ENCODE assay signal across 5 worm cellular contexts in the genomic region with DNA sequence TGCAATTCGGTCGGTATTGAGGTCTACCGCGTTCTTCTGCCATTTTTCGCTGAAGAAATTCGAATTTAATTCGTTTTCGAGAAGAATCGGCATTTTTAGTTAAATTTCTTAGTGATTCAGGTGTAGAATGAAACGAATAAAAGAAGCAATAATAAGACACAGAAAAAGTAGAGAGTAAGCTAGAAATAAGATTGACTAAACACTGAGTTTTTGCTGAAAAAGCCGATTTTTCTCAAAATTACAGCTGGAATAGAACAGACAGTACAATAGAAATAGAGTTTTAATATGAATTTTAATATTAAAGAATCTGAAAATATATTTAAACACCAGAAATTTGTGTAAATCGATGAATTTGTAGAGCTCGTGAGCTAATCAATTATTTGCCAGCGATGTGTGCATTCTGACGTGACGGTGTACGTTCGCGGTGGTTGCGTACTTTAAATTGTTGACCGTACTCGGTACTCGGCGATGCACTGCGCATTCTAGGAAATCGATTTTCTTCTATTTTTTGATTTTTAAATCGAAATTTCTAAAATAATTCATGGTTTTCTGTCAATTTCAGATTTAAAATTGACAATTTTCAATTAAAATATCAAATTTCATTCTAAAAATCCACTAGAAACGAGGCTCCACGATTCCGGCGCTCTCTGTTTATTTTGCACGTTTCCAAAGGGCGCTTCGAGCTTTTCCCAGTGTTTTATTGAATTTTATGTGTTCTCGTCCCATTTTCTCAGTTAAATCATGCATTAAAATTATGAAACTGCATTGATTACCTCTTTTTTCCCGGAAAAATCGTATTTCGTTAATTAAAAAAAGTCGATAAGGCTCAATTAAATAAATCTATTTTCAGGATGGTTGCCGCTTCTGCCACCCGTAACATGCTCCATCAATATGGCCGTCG.
A peak's percentile ranks its signal among the peaks of the same experiment; 100 is the strongest.
TF ChIP-seq lines count a peak whose summit lies in the region.

A gene (minus strand): TSS at position 51 of the 901 bp plus-strand sequence.
A gene (plus strand): TSS at position 851 of the 901 bp plus-strand sequence.

TF ChIP-seq in whole organism, L1 larva, 84 proteins besides CTCF, POLR2A, EP300 and RAD21 (continues in another document):
- TF ChIP-seq nhr-90 (tag; optimal IDR thresholded peaks at IDR 0.05; lab: Kevin White, UChicago; ENCODE audit: poor library complexity) (peak; percentile 46), dsc-1 (tag; optimal IDR thresholded peaks at IDR 0.05; lab: Kevin White, UChicago) (peak; percentile 64), efl-1 (optimal IDR thresholded peaks at IDR 0.05; lab: Kevin White, UChicago) (peak; percentile 53 to 59), efl-1 (GFP tag; optimal IDR thresholded peaks at IDR 0.05 in 1 of 2; lab: Kevin White, UChicago) (peak; percentile 55 to 90), unc-98 (GFP tag; IDR thresholded peaks at IDR 0.05; lab: Robert Waterston, UW) (0 out of 2 replicates have a peak, but pooled peaks have one; percentile 16), xbp-1 (tag; optimal IDR thresholded peaks at IDR 0.05; lab: Kevin White, UChicago) (peak; percentile 69), ama-1 (optimal IDR thresholded peaks at IDR 0.05; lab: Kevin White, UChicago) (no peak), ceh-82 (tag; optimal IDR thresholded peaks at IDR 0.05; lab: Kevin White, UChicago) (peak; percentile 24 to 55 (median 31)), nhr-77 (tag; optimal IDR thresholded peaks at IDR 0.05; lab: Kevin White, UChicago) (peak; percentile 41), elt-2 (tag; optimal IDR thresholded peaks at IDR 0.05; lab: Kevin White, UChicago) (no peak), snpc-4 (tag; optimal IDR thresholded peaks at IDR 0.05; lab: Kevin White, UChicago) (no peak), mdl-1 (tag; optimal IDR thresholded peaks at IDR 0.05; lab: Kevin White, UChicago) (peak in 1 of 2 experiments; percentile 52), zip-4 (GFP tag; optimal IDR thresholded peaks at IDR 0.05; lab: Kevin White, UChicago) (no peak), skn-1 (tag; optimal IDR thresholded peaks at IDR 0.05; lab: Kevin White, UChicago) (peak; percentile 38), jun-1 (tag; optimal IDR thresholded peaks at IDR 0.05; lab: Kevin White, UChicago) (peak; percentile 7)

TF ChIP-seq in whole organism, L3 larva, 47 proteins besides CTCF, POLR2A, EP300 and RAD21 (continues in another document):
- TF ChIP-seq nfya-1 (tag; optimal IDR thresholded peaks at IDR 0.05; lab: Kevin White, UChicago; ENCODE audit: insufficient read depth), result peak; percentile 77
- no peak for TF ChIP-seq eor-1 (tag; optimal IDR thresholded peaks at IDR 0.05; lab: Kevin White, UChicago)
- TF ChIP-seq nhr-237 (tag; optimal IDR thresholded peaks at IDR 0.05; lab: Kevin White, UChicago), result no peak
- no peak for TF ChIP-seq elt-1 (tag; optimal IDR thresholded peaks at IDR 0.05; lab: Kevin White, UChicago)
- TF ChIP-seq egl-5 (tag; optimal IDR thresholded peaks at IDR 0.05; lab: Kevin White, UChicago), result peak; percentile 61
- TF ChIP-seq ceh-16 (tag; optimal IDR thresholded peaks at IDR 0.05; lab: Kevin White, UChicago), result no peak
- TF ChIP-seq sea-2 (GFP tag; optimal IDR thresholded peaks at IDR 0.05; lab: Kevin White, UChicago), result no peak
- TF ChIP-seq nhr-77 (tag; optimal IDR thresholded peaks at IDR 0.05; lab: Kevin White, UChicago), result no peak
- TF ChIP-seq nhr-25 (tag; optimal IDR thresholded peaks at IDR 0.05; lab: Kevin White, UChicago), result peak; percentile 28
- TF ChIP-seq snpc-4 (tag; optimal IDR thresholded peaks at IDR 0.05; lab: Kevin White, UChicago), result peak; percentile 64
- peak; percentile 60 for TF ChIP-seq lin-15B (tag; optimal IDR thresholded peaks at IDR 0.05; lab: Kevin White, UChicago)
- no peak for TF ChIP-seq tbx-2 (tag; optimal IDR thresholded peaks at IDR 0.05; lab: Kevin White, UChicago)
- peak; percentile 53 for TF ChIP-seq hmg-11 (tag; optimal IDR thresholded peaks at IDR 0.05; lab: Kevin White, UChicago)
- no peak for TF ChIP-seq ZK546.5 (tag; optimal IDR thresholded peaks at IDR 0.05; lab: Kevin White, UChicago)
- peak; percentile 60 for TF ChIP-seq pha-4 (tag; optimal IDR thresholded peaks at IDR 0.05; lab: Kevin White, UChicago)
- TF ChIP-seq nhr-28 (tag; optimal IDR thresholded peaks at IDR 0.05; lab: Kevin White, UChicago), result no peak
- TF ChIP-seq nhr-76 (tag; optimal IDR thresholded peaks at IDR 0.05; lab: Kevin White, UChicago), result no peak

TF ChIP-seq in whole organism, early embryonic, 17 proteins besides CTCF, POLR2A, EP300 and RAD21:
- TF ChIP-seq pes-1 (GFP tag; IDR thresholded peaks at IDR 0.05; lab: Robert Waterston, UW) (no peak), F13C5.2 (tag; optimal IDR thresholded peaks at IDR 0.05; lab: Kevin White, UChicago) (peak; percentile 68)

TF ChIP-seq in whole organism, midembryonic, 9 proteins besides CTCF, POLR2A, EP300 and RAD21:
- TF ChIP-seq flt-1 (GFP tag; IDR thresholded peaks at IDR 0.05; lab: Robert Waterston, UW) (0 out of 2 replicates have a peak, but pooled peaks have one; percentile 3), T22C8.4 (GFP tag; IDR thresholded peaks at IDR 0.05; lab: Robert Waterston, UW) (peak; percentile 60), cog-1 (tag; optimal IDR thresholded peaks at IDR 0.05; lab: Kevin White, UChicago) (peak; percentile 32), med-1 (GFP tag; optimal IDR thresholded peaks at IDR 0.05; lab: Kevin White, UChicago; ENCODE audit: insufficient read depth) (no peak), klf-2 (GFP tag; conservative IDR thresholded peaks at IDR 0.05; lab: Robert Waterston, UW) (no peak)

TF ChIP-seq in whole organism, young adult, 124 proteins besides CTCF, POLR2A, EP300 and RAD21 (continues in another document):
- no peak for TF ChIP-seq madf-10 (tag; optimal IDR thresholded peaks at IDR 0.05; lab: Kevin White, UChicago)
- no peak for TF ChIP-seq lsy-27 (tag; optimal IDR thresholded peaks at IDR 0.05; lab: Kevin White, UChicago; ENCODE audit: borderline replicate concordance, insufficient read depth)
- TF ChIP-seq ama-1 (optimal IDR thresholded peaks at IDR 0.05; lab: Kevin White, UChicago), result no peak
- TF ChIP-seq ama-1 (GFP tag; optimal IDR thresholded peaks at IDR 0.05; lab: Kevin White, UChicago), result no peak
- TF ChIP-seq ceh-27 (GFP tag; optimal IDR thresholded peaks at IDR 0.05; lab: Kevin White, UChicago), result peak; percentile 0
- no peak for TF ChIP-seq Y53G8AR.9 (GFP tag; conservative IDR thresholded peaks at IDR 0.05; lab: Robert Waterston, UW)
- peak; percentile 0 for TF ChIP-seq nhr-80 (tag; optimal IDR thresholded peaks at IDR 0.05; lab: Kevin White, UChicago)
- peak; percentile 44; the same call in 1 of the 2 replicates for TF ChIP-seq ceh-100 (GFP tag; IDR thresholded peaks at IDR 0.05; lab: Robert Waterston, UW)
- peak; percentile 25 for TF ChIP-seq snpc-1.3 (tag; optimal IDR thresholded peaks at IDR 0.05; lab: Kevin White, UChicago; ENCODE audit: insufficient read depth)
- TF ChIP-seq attf-5 (GFP tag; optimal IDR thresholded peaks at IDR 0.05; lab: Kevin White, UChicago), result peak; percentile 87
- TF ChIP-seq bed-1 (GFP tag; IDR thresholded peaks at IDR 0.05; lab: Robert Waterston, UW), result no peak
- peak; percentile 47 for TF ChIP-seq lin-54 (GFP tag; optimal IDR thresholded peaks at IDR 0.05; lab: Kevin White, UChicago)
- peak; percentile 41; the same call in 1 of the 2 replicates for TF ChIP-seq hmg-1.2 (GFP tag; IDR thresholded peaks at IDR 0.05; lab: Robert Waterston, UW)
- TF ChIP-seq D2030.7 (GFP tag; IDR thresholded peaks at IDR 0.05; lab: Robert Waterston, UW), result peak; percentile 83
- TF ChIP-seq Y56A3A.18 (GFP tag; IDR thresholded peaks at IDR 0.05; lab: Robert Waterston, UW), result no peak
- peak; percentile 81 for TF ChIP-seq lsl-1 (GFP tag; optimal IDR thresholded peaks at IDR 0.05; lab: Kevin White, UChicago)
- no peak for TF ChIP-seq hsf-1 (GFP tag; IDR thresholded peaks at IDR 0.05; lab: Robert Waterston, UW)
- no peak for TF ChIP-seq F37B4.10 (GFP tag; IDR thresholded peaks at IDR 0.05; lab: Robert Waterston, UW)
- peak; percentile 93 for TF ChIP-seq zim-3 (tag; optimal IDR thresholded peaks at IDR 0.05; lab: Kevin White, UChicago)
- no peak for TF ChIP-seq athp-1 (tag; optimal IDR thresholded peaks at IDR 0.05; lab: Kevin White, UChicago)
- TF ChIP-seq lin-40 (tag; optimal IDR thresholded peaks at IDR 0.05; lab: Kevin White, UChicago), result peak; percentile 65
- no peak for TF ChIP-seq T07F8.4 (tag; optimal IDR thresholded peaks at IDR 0.05; lab: Kevin White, UChicago)
- TF ChIP-seq madf-3 (GFP tag; IDR thresholded peaks at IDR 0.05; lab: Robert Waterston, UW), result no peak
- peak; percentile 92 for TF ChIP-seq attf-3 (GFP tag; conservative IDR thresholded peaks at IDR 0.05; lab: Robert Waterston, UW)
- no peak for TF ChIP-seq F39B2.1 (GFP tag; IDR thresholded peaks at IDR 0.05; lab: Robert Waterston, UW)
- peak; percentile 6 for TF ChIP-seq F49E8.2 (tag; optimal IDR thresholded peaks at IDR 0.05; lab: Kevin White, UChicago; ENCODE audit: insufficient read depth)
- no peak for TF ChIP-seq pbrm-1 (GFP tag; IDR thresholded peaks at IDR 0.05; lab: Robert Waterston, UW)
- TF ChIP-seq dox-1 (GFP tag; IDR thresholded peaks at IDR 0.05; lab: Robert Waterston, UW), result peak; percentile 64
- TF ChIP-seq cebp-1 (GFP tag; IDR thresholded peaks at IDR 0.05; lab: Robert Waterston, UW), result 0 out of 2 replicates have a peak, but pooled peaks have one; percentile 50
- TF ChIP-seq cebp-1 (tag; optimal IDR thresholded peaks at IDR 0.05; lab: Kevin White, UChicago), result peak; percentile 56
- TF ChIP-seq sptf-2 (GFP tag; optimal IDR thresholded peaks at IDR 0.05; lab: Kevin White, UChicago), result no peak
- TF ChIP-seq dpff-1 (tag; optimal IDR thresholded peaks at IDR 0.05; lab: Kevin White, UChicago), result no peak
- TF ChIP-seq Y53F4B.3 (GFP tag; IDR thresholded peaks at IDR 0.05; lab: Robert Waterston, UW), result no peak
- TF ChIP-seq F10E7.11 (tag; optimal IDR thresholded peaks at IDR 0.05; lab: Kevin White, UChicago), result no peak
- TF ChIP-seq mcd-1 (GFP tag; IDR thresholded peaks at IDR 0.05; lab: Robert Waterston, UW), result peak; percentile 47; the same call in 1 of the 2 replicates
- peak; percentile 57 for TF ChIP-seq K12H6.12 (tag; optimal IDR thresholded peaks at IDR 0.05; lab: Kevin White, UChicago)
- no peak for TF ChIP-seq unc-130 (GFP tag; optimal IDR thresholded peaks at IDR 0.05; lab: Kevin White, UChicago)
- TF ChIP-seq snpc-4 (GFP tag; optimal IDR thresholded peaks at IDR 0.05; lab: Kevin White, UChicago), result no peak
- peak in 2 of 4 experiments; percentile 10 to 52 for TF ChIP-seq snpc-4 (tag; optimal IDR thresholded peaks at IDR 0.05; lab: Kevin White, UChicago)
- peak; percentile 2 for TF ChIP-seq efl-1 (GFP tag; optimal IDR thresholded peaks at IDR 0.05; lab: Kevin White, UChicago)
- TF ChIP-seq let-526 (GFP tag; IDR thresholded peaks at IDR 0.05; lab: Robert Waterston, UW), result no peak
- peak; percentile 42 for TF ChIP-seq F23B12.7 (tag; optimal IDR thresholded peaks at IDR 0.05; lab: Kevin White, UChicago; ENCODE audit: insufficient read depth)
- TF ChIP-seq tbp1 (GFP tag; optimal IDR thresholded peaks at IDR 0.05; lab: Kevin White, UChicago), result peak; percentile 37
